Worm (Caenorhabditis elegans): ENCODE results near the gene rab-14.

Gene rab-14

ce11 chrX:15616443-15616842 is 10.0 kb upstream of the rab-14 start, which contains the start of gene ergi-3:
ergi-3 (minus strand) TSS chrX:15616753.
- no peak for TF ChIP-seq zfp-3 (GFP tag; conservative IDR thresholded peaks at IDR 0.05)
- TF ChIP-seq F26F4.8 (GFP tag; conservative IDR thresholded peaks at IDR 0.05) = no peak
- no peak for TF ChIP-seq cey-2 (tag; optimal IDR thresholded peaks at IDR 0.05; ENCODE audit: borderline replicate concordance, insufficient read depth)
- TF ChIP-seq D1046.2 (GFP tag; IDR thresholded peaks at IDR 0.05) = no peak
- TF ChIP-seq ztf-11 (tag; optimal IDR thresholded peaks at IDR 0.05) = no peak
- TF ChIP-seq unc-39 (tag; optimal IDR thresholded peaks at IDR 0.05) = no peak
- TF ChIP-seq ces-1 (GFP tag; optimal IDR thresholded peaks at IDR 0.05) = peak; percentile 25
- TF ChIP-seq aly-2 (tag; optimal IDR thresholded peaks at IDR 0.05) = no peak
- peak; percentile 5 for TF ChIP-seq fkh-10 (GFP tag; optimal IDR thresholded peaks at IDR 0.05)
- no peak for TF ChIP-seq Y105C5A.15 (GFP tag; IDR thresholded peaks at IDR 0.05)
- no peak for TF ChIP-seq arid-1 (GFP tag; conservative IDR thresholded peaks at IDR 0.05)
- no peak for TF ChIP-seq php-3 (GFP tag; IDR thresholded peaks at IDR 0.05)
- TF ChIP-seq nhr-102 (tag; optimal IDR thresholded peaks at IDR 0.05) = no peak
- no peak for TF ChIP-seq ztf-7 (tag; optimal IDR thresholded peaks at IDR 0.05)
- TF ChIP-seq dve-1 (tag; optimal IDR thresholded peaks at IDR 0.05; ENCODE audit: insufficient read depth) = peak; percentile 81
- TF ChIP-seq lin-1 (GFP tag; IDR thresholded peaks at IDR 0.05) = no peak
- TF ChIP-seq lin-39 (tag; optimal IDR thresholded peaks at IDR 0.05) = no peak
- no peak for TF ChIP-seq lim-7 (GFP tag; IDR thresholded peaks at IDR 0.05)
- TF ChIP-seq lsy-2 (tag; optimal IDR thresholded peaks at IDR 0.05) = peak in 1 of 2 experiments; percentile 83
- TF ChIP-seq Y5F2A.4 (GFP tag; optimal IDR thresholded peaks at IDR 0.05) = no peak
- TF ChIP-seq rbr-2 (tag; optimal IDR thresholded peaks at IDR 0.05) = peak; percentile 17
- no peak for TF ChIP-seq skn-1 (tag; optimal IDR thresholded peaks at IDR 0.05)
- no peak for TF ChIP-seq set-16 (GFP tag; IDR thresholded peaks at IDR 0.05)
- TF ChIP-seq ceh-44 (GFP tag; IDR thresholded peaks at IDR 0.05) = no peak
- no peak for TF ChIP-seq duxl-1 (tag; optimal IDR thresholded peaks at IDR 0.05; ENCODE audit: poor library complexity)
- TF ChIP-seq zfp-2 (tag; optimal IDR thresholded peaks at IDR 0.05) = no peak
- TF ChIP-seq mdl-1 (tag; optimal IDR thresholded peaks at IDR 0.05) = peak in 1 of 2 experiments; percentile 51
- no peak for TF ChIP-seq nhr-41 (GFP tag; IDR thresholded peaks at IDR 0.05)
- no peak for TF ChIP-seq madf-5 (GFP tag; IDR thresholded peaks at IDR 0.05)
- TF ChIP-seq lin-38 (GFP tag; IDR thresholded peaks at IDR 0.05) = peak; percentile 90
- TF ChIP-seq mxl-2 (GFP tag; conservative IDR thresholded peaks at IDR 0.05) = no peak
- no peak for TF ChIP-seq zip-11 (GFP tag; IDR thresholded peaks at IDR 0.05)
- peak in 1 of 2 experiments; percentile 15 for TF ChIP-seq hif-1 (tag; optimal IDR thresholded peaks at IDR 0.05)
- peak; percentile 55 for TF ChIP-seq pqm-1 (tag; optimal IDR thresholded peaks at IDR 0.05)
- TF ChIP-seq dpl-1 (GFP tag; optimal IDR thresholded peaks at IDR 0.05) = peak; percentile 35
- TF ChIP-seq zag-1 (tag; optimal IDR thresholded peaks at IDR 0.05) = no peak
- no peak for TF ChIP-seq F10B5.3 (tag; optimal IDR thresholded peaks at IDR 0.05)
- no peak for TF ChIP-seq egl-27 (tag; optimal IDR thresholded peaks at IDR 0.05)
- TF ChIP-seq aha-1 (tag) = no peak
- no peak for TF ChIP-seq ZK546.5 (tag; optimal IDR thresholded peaks at IDR 0.05)
- TF ChIP-seq gei-8 (GFP tag; optimal IDR thresholded peaks at IDR 0.05) = no peak
- TF ChIP-seq tag-97 (GFP tag; IDR thresholded peaks at IDR 0.05) = no peak
- 0 out of 2 replicates have a peak, but pooled peaks have one; percentile 31 for TF ChIP-seq hmg-1.1 (GFP tag; IDR thresholded peaks at IDR 0.05)
- peak; percentile 59 for TF ChIP-seq hlh-11 (tag; optimal IDR thresholded peaks at IDR 0.05)
- TF ChIP-seq spr-3 (GFP tag; optimal IDR thresholded peaks at IDR 0.05) = no peak
- no peak for TF ChIP-seq nhr-42 (GFP tag; IDR thresholded peaks at IDR 0.05)
- no peak for TF ChIP-seq lir-3 (tag; optimal IDR thresholded peaks at IDR 0.05)
- no peak for TF ChIP-seq F37D6.2 (tag; optimal IDR thresholded peaks at IDR 0.05)
- no peak for TF ChIP-seq mdt-29 (GFP tag; IDR thresholded peaks at IDR 0.05)
- TF ChIP-seq lin-29 (GFP tag; IDR thresholded peaks at IDR 0.05) = no peak
- no peak for TF ChIP-seq saeg-2 (GFP tag; IDR thresholded peaks at IDR 0.05)
- TF ChIP-seq lin-15B (tag; optimal IDR thresholded peaks at IDR 0.05) = no peak
